Worm (Caenorhabditis elegans): ENCODE measurements around the gene srg-56.

The srg-56 gene

DNA sequence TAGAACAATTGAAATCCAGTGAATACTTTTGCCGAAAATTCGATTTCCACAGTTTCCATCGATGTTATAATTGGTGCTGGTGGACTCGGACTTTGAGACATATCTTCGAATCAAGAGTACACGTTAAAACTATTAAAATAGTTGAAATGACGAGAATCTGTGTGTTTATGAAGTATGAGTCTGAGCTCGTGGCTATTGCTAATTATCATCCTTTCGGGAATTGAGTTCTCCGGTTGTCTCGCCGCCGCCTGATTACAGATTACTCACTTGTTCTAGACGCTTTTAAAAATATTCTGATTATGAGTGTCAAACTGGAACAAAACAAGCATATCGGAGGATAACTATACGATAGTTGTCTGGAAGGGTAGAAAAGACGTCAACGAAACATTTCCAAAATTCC lies at the start of gene srg-56:
Gene srg-56 (minus strand): TSS at position 101 of the 400 bp plus-strand sequence.
- TF ChIP-seq tbx-37 (GFP tag; conservative IDR thresholded peaks at IDR 0.05) (no peak), tbx-11 (GFP tag; IDR thresholded peaks at IDR 0.05) (no peak), ets-7 (tag; optimal IDR thresholded peaks at IDR 0.05) (no peak), hnd-1 (tag; optimal IDR thresholded peaks at IDR 0.05) (no peak), F13C5.2 (tag; optimal IDR thresholded peaks at IDR 0.05) (no peak), ceh-36 (tag; optimal IDR thresholded peaks at IDR 0.05) (no peak), hmbx-1 (tag; optimal IDR thresholded peaks at IDR 0.05) (no peak), sea-1 (GFP tag; conservative IDR thresholded peaks at IDR 0.05) (no peak)

DNA sequence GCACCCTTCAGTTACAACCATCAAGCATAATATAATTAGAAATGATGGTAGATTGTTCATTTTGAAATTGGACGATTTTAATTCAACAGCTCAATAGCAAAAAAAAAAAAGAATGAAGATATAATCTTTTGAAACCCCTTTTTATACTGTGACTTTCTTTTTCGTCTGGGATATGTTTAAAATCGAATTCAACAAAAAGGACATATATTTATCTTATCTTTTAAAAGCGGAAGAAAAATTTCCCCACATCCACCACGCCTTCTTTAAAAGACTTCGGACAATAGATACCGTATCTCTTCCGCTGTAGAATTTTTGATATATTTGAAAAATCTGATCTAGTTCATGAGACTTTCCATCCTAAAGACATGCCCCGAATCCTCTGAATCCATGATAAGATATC lies 42.7 kb upstream of the srg-56 start, which contains the start of gene R05D8.11:
Gene R05D8.11 (minus strand): TSS at position 101 of the 400 bp plus-strand sequence.
- no peak for TF ChIP-seq hnd-1 (tag; optimal IDR thresholded peaks at IDR 0.05)
- TF ChIP-seq ets-7 (tag; optimal IDR thresholded peaks at IDR 0.05): no peak
- TF ChIP-seq ama-1 (optimal IDR thresholded peaks at IDR 0.05): no peak

DNA sequence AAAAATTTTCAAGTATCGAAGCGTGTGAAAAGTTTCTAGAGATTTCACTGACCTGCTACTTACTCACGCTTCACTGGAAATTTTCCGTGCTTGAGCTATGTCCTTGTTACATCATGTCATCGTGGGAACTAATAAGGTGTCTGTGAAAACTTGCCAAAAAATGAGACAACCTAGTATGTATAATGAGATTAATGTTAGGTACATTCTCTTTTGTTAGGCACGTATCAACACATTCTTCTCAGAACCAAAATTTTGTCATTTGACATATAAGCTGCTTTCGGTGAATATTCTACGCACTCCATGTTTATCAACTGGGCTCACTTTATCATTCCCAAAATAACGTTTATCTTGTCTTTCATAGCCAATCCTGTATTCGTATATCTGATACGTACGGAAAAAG lies 36.0 kb upstream of the srg-56 start, which contains the start of gene srj-18:
Gene srj-18 (plus strand): TSS at position 301 of the 400 bp plus-strand sequence.
- no peak for TF ChIP-seq B0310.2 (tag; optimal IDR thresholded peaks at IDR 0.05)
- no peak for TF ChIP-seq ama-1 (optimal IDR thresholded peaks at IDR 0.05)
- TF ChIP-seq sea-1 (GFP tag; conservative IDR thresholded peaks at IDR 0.05): no peak
- no peak for TF ChIP-seq hnd-1 (tag; optimal IDR thresholded peaks at IDR 0.05)
- no peak for TF ChIP-seq hmbx-1 (tag; optimal IDR thresholded peaks at IDR 0.05)
- no peak for TF ChIP-seq tbx-11 (GFP tag; IDR thresholded peaks at IDR 0.05)
- TF ChIP-seq scrt-1 (GFP tag; IDR thresholded peaks at IDR 0.05): no peak
- TF ChIP-seq F13C5.2 (tag; optimal IDR thresholded peaks at IDR 0.05): no peak
- no peak for TF ChIP-seq ets-7 (tag; optimal IDR thresholded peaks at IDR 0.05)
- no peak for TF ChIP-seq ceh-36 (tag; optimal IDR thresholded peaks at IDR 0.05)
- TF ChIP-seq hmg-4 (GFP tag; optimal IDR thresholded peaks at IDR 0.05): no peak
- TF ChIP-seq aly-1 (tag; optimal IDR thresholded peaks at IDR 0.05): no peak
- no peak for TF ChIP-seq pes-1 (GFP tag; IDR thresholded peaks at IDR 0.05)
- TF ChIP-seq tra-4 (tag; optimal IDR thresholded peaks at IDR 0.05): no peak
- TF ChIP-seq ceh-13 (GFP tag; optimal IDR thresholded peaks at IDR 0.05): no peak
- TF ChIP-seq tbx-37 (GFP tag; conservative IDR thresholded peaks at IDR 0.05): no peak

DNA sequence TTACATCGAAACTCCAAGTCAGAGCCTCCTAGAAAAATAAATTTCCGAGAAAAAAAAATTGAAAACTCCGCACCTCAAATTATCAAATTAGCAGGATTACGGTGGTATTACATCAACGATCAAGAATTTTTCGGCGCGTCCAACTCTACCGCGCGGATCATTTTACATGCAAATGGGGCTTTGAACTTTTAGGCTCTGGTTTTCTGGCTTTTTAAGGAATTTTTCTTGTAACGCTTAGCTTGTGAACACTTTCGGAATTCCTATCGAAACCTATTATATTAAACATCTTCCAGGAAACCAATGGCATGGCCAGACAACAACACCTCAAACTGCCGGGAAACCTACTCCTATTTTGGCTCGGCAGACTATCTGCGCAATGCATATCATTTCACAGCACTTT lies 33.5 kb upstream of the srg-56 start, which contains the start of gene srh-56:
Gene srh-56 (plus strand): TSS at position 301 of the 400 bp plus-strand sequence.
- TF ChIP-seq hmbx-1 (tag; optimal IDR thresholded peaks at IDR 0.05): no peak

DNA sequence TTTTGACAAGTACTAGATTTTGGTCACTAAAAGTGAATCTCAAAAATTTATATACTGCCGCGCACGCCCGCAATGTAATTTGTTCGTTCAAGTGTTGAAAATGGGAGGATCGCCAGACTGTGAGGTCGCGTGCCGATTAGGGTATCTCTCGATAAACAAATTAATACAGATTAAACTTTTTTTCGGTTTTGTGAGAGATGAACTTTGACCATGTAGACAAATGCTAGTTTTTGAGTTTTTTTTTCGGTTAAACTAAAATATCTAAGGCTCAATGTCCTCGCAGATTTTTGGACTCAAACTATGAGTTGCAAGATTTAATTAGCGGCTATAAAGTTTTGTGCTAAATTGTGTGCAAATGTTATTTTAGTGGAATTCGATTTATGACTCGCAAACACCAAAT lies 31.7 kb upstream of the srg-56 start, which contains the start of gene dhs-15:
Gene dhs-15 (minus strand): TSS at position 101 of the 400 bp plus-strand sequence.
- TF ChIP-seq hnd-1 (tag; optimal IDR thresholded peaks at IDR 0.05): no peak
- TF ChIP-seq ceh-13 (GFP tag; optimal IDR thresholded peaks at IDR 0.05): no peak
- TF ChIP-seq F13C5.2 (tag; optimal IDR thresholded peaks at IDR 0.05): no peak
- no peak for TF ChIP-seq ceh-36 (tag; optimal IDR thresholded peaks at IDR 0.05)
- TF ChIP-seq pes-1 (GFP tag; IDR thresholded peaks at IDR 0.05): no peak
- no peak for TF ChIP-seq tbx-11 (GFP tag; IDR thresholded peaks at IDR 0.05)
- no peak for TF ChIP-seq hmg-4 (GFP tag; optimal IDR thresholded peaks at IDR 0.05)
- no peak for TF ChIP-seq hmbx-1 (tag; optimal IDR thresholded peaks at IDR 0.05)
- TF ChIP-seq flt-1 (GFP tag; IDR thresholded peaks at IDR 0.05): no peak
- TF ChIP-seq aly-1 (tag; optimal IDR thresholded peaks at IDR 0.05): no peak
- no peak for TF ChIP-seq ama-1 (optimal IDR thresholded peaks at IDR 0.05)
- TF ChIP-seq sea-1 (GFP tag; conservative IDR thresholded peaks at IDR 0.05): no peak

DNA sequence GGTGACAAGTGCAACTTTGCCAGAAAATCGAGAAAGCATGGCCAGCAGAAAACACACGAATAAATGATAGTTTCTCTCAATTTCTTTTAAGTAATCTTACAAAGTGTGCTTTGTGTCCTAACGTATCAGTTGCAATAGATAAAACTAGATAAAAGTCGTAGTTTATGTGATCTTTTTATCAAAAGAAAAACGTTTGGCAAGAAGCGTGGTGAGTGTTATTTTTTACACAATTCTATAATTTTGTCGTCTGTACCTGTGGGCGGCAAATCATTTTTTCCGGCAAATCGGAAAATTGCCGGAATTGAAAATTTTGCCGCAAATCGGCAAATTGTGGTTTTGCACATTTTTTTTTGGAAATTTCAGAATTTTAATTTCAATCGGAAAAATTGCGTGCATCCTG lies 29.4 kb upstream of the srg-56 start, which contains the start of gene R05D8.9:
Gene R05D8.9 (minus strand): TSS at position 101 of the 400 bp plus-strand sequence.
- no peak for TF ChIP-seq hmbx-1 (tag; optimal IDR thresholded peaks at IDR 0.05)
- TF ChIP-seq tra-4 (tag; optimal IDR thresholded peaks at IDR 0.05): no peak
- TF ChIP-seq aly-1 (tag; optimal IDR thresholded peaks at IDR 0.05): no peak
- TF ChIP-seq sea-1 (GFP tag; conservative IDR thresholded peaks at IDR 0.05): no peak
- no peak for TF ChIP-seq hnd-1 (tag; optimal IDR thresholded peaks at IDR 0.05)
- no peak for TF ChIP-seq ets-7 (tag; optimal IDR thresholded peaks at IDR 0.05)
- TF ChIP-seq B0310.2 (tag; optimal IDR thresholded peaks at IDR 0.05): no peak
- no peak for TF ChIP-seq tbx-37 (GFP tag; conservative IDR thresholded peaks at IDR 0.05)
- no peak for TF ChIP-seq ceh-13 (GFP tag; optimal IDR thresholded peaks at IDR 0.05)
- no peak for TF ChIP-seq ceh-36 (tag; optimal IDR thresholded peaks at IDR 0.05)
- TF ChIP-seq F13C5.2 (tag; optimal IDR thresholded peaks at IDR 0.05): no peak
- no peak for TF ChIP-seq scrt-1 (GFP tag; IDR thresholded peaks at IDR 0.05)
- TF ChIP-seq flt-1 (GFP tag; IDR thresholded peaks at IDR 0.05): no peak
- no peak for TF ChIP-seq ama-1 (optimal IDR thresholded peaks at IDR 0.05)
- TF ChIP-seq hmg-4 (GFP tag; optimal IDR thresholded peaks at IDR 0.05): no peak

DNA sequence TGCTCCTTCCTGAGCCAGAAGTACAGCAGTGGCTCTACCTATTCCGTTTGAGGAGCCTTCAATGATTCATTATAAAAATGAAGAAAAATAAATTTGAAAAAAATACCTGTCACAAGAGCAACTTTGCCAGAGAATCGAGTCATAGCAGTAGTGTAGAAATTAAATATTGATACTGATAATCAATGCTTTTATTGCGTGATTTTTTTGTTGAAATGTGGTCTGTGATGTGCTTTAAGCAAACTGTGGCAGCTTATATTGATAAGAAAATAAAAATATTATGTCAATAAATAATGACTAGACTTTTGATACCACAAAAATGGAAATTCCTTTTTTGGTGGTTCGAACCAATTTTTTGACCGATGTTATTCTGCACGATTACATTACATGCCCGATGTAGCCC lies 27.0 kb upstream of the srg-56 start, which contains the start of gene dhs-14:
Gene dhs-14 (minus strand): TSS at position 149 of the 400 bp plus-strand sequence.
- no peak for TF ChIP-seq hmbx-1 (tag; optimal IDR thresholded peaks at IDR 0.05)
- TF ChIP-seq tbx-11 (GFP tag; IDR thresholded peaks at IDR 0.05): no peak
- TF ChIP-seq ceh-13 (GFP tag; optimal IDR thresholded peaks at IDR 0.05): no peak
- no peak for TF ChIP-seq tbx-37 (GFP tag; conservative IDR thresholded peaks at IDR 0.05)
- no peak for TF ChIP-seq hmg-4 (GFP tag; optimal IDR thresholded peaks at IDR 0.05)
- no peak for TF ChIP-seq hnd-1 (tag; optimal IDR thresholded peaks at IDR 0.05)

DNA sequence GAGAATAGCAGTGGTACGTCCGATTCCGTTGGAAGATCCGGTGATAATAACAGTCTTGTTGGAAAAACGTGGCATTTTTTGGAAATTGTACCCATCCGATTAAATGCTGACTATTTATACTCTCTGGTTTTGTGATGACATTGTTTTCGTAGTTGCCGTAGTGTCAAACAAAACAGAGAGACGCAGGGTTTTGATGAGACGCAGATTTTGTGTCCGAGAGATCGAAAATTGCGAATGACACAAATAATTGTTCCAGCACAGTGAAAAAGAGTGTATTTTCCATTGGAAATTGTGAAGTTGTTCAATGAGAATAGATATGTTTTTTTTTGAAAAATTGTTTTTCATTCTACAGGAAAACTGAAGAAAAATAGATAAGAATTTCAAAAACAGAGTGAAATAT lies 25.0 kb upstream of the srg-56 start, which contains the start of gene R05D8.7:
Gene R05D8.7 (minus strand): TSS at position 104 of the 400 bp plus-strand sequence.
- TF ChIP-seq flt-1 (GFP tag; IDR thresholded peaks at IDR 0.05): no peak
- TF ChIP-seq pes-1 (GFP tag; IDR thresholded peaks at IDR 0.05): no peak
- TF ChIP-seq B0310.2 (tag; optimal IDR thresholded peaks at IDR 0.05): no peak
- TF ChIP-seq tbx-11 (GFP tag; IDR thresholded peaks at IDR 0.05): no peak
- TF ChIP-seq tra-4 (tag; optimal IDR thresholded peaks at IDR 0.05): no peak
- no peak for TF ChIP-seq hnd-1 (tag; optimal IDR thresholded peaks at IDR 0.05)
- TF ChIP-seq ceh-13 (GFP tag; optimal IDR thresholded peaks at IDR 0.05): no peak
- TF ChIP-seq ceh-36 (tag; optimal IDR thresholded peaks at IDR 0.05): no peak
- no peak for TF ChIP-seq ama-1 (optimal IDR thresholded peaks at IDR 0.05)
- TF ChIP-seq hmbx-1 (tag; optimal IDR thresholded peaks at IDR 0.05): no peak

All from whole organism, early embryonic.